Fruit fly (Drosophila melanogaster) whole organism, embryonic: ENCODE data around the gene RpL24-like.
A peak's percentile ranks its signal among the peaks of the same experiment; 100 is the strongest.

ENCODE experiments used
- Awh ChIP-seq: fragments of 200-800 bp; sonication (Bioruptor generic); IDR thresholded peaks from 2 replicates; pipeline ENCODE4, ENCODE4 v1.3.6; 2022; ENCODE audit warnings: missing biosample characterization, missing genetic modification characterization
- Bgb ChIP-seq: fragments of 200-800 bp; sonication (Bioruptor generic); IDR thresholded peaks from 2 replicates; pipeline ENCODE4 v1.3.6; 2022; ENCODE audit warnings: missing biosample characterization, missing genetic modification characterization; ENCODE audit not compliant: partially characterized antibody
- CG10267 ChIP-seq: fragments of 200-800 bp; sonication (Bioruptor generic); optimal IDR thresholded peaks from 2 replicates; lab custom pipeline; 2018; ENCODE audit warnings: missing biosample characterization, mild to moderate bottlenecking, missing genetic modification characterization, moderate library complexity
- CG11093 ChIP-seq: fragments of 200-800 bp; sonication (Bioruptor generic); IDR thresholded peaks from 3 replicates; pipeline ENCODE4 v1.3.6; 2022; ENCODE audit warnings: missing biosample characterization, missing genetic modification characterization
- CG11398 ChIP-seq: fragments of 200-800 bp; sonication (Bioruptor generic); optimal IDR thresholded peaks from 2 replicates; lab custom pipeline; 2016; ENCODE audit warnings: missing biosample characterization, missing genetic modification characterization
- CG12155 ChIP-seq: fragments of 200-800 bp; sonication (Bioruptor generic); optimal IDR thresholded peaks from 3 replicates; lab custom pipeline; 2016; ENCODE audit warnings: missing biosample characterization, missing genetic modification characterization
- CG12236 ChIP-seq: fragments of 200-800 bp; sonication (Bioruptor generic); optimal IDR thresholded peaks from 2 replicates; lab custom pipeline; 2016; ENCODE audit warnings: missing biosample characterization, missing genetic modification characterization
- CG12744 ChIP-seq: fragments of 200-800 bp; sonication (Bioruptor generic); optimal IDR thresholded peaks from 2 replicates; lab custom pipeline; 2016; ENCODE audit warnings: missing biosample characterization, missing genetic modification characterization
- CG14014 ChIP-seq: fragments of 200-800 bp; sonication (Bioruptor generic); IDR thresholded peaks from 2 replicates; pipeline ENCODE4 v1.3.6; 2022; ENCODE audit warnings: missing biosample characterization, missing genetic modification characterization
- CG14667 ChIP-seq: fragments of 200-800 bp; sonication (Bioruptor generic); IDR thresholded peaks from 2 replicates; pipeline ENCODE4 v1.3.6; 2022; ENCODE audit warnings: missing biosample characterization, missing genetic modification characterization
- CG15601 ChIP-seq: fragments of 200-800 bp; sonication (Bioruptor generic); optimal IDR thresholded peaks from 3 replicates; lab custom pipeline; 2019; ENCODE audit warnings: missing biosample characterization, mild to moderate bottlenecking, missing genetic modification characterization, moderate library complexity
- CG1647 ChIP-seq: fragments of 200-800 bp; sonication (Bioruptor generic); optimal IDR thresholded peaks from 3 replicates; lab custom pipeline; 2016; ENCODE audit warnings: missing biosample characterization, missing genetic modification characterization
- CG17612 ChIP-seq: fragments of 200-800 bp; sonication (Bioruptor generic); IDR thresholded peaks from 2 replicates; pipeline ENCODE4 v1.3.6; 2022; ENCODE audit warnings: missing biosample characterization, missing genetic modification characterization
- CG18011 ChIP-seq: fragments of 200-800 bp; sonication (Bioruptor generic); optimal IDR thresholded peaks from 2 replicates; lab custom pipeline; 2017; ENCODE audit warnings: missing biosample characterization, missing genetic modification characterization, mild to moderate bottlenecking, moderate library complexity, missing genotype
- CG18599 ChIP-seq: fragments of 200-800 bp; sonication (Bioruptor generic); optimal IDR thresholded peaks from 3 replicates; lab custom pipeline; 2017; ENCODE audit warnings: missing biosample characterization, missing genetic modification characterization, mild to moderate bottlenecking, moderate library complexity, missing genetic modification reagents
- CG2120 ChIP-seq: fragments of 200-800 bp; sonication (Bioruptor generic); optimal IDR thresholded peaks from 3 replicates; lab custom pipeline; 2016; ENCODE audit warnings: missing biosample characterization, missing genetic modification characterization
- CG2875 ChIP-seq: fragments of 200-800 bp; sonication (Bioruptor generic); optimal IDR thresholded peaks from 2 replicates; lab custom pipeline; 2017; ENCODE audit warnings: missing biosample characterization, mild to moderate bottlenecking, missing genetic modification characterization, missing genetic modification reagents
- CG3163 ChIP-seq: fragments of 200-800 bp; sonication (Bioruptor generic); optimal IDR thresholded peaks from 3 replicates; lab custom pipeline; 2016; ENCODE audit warnings: missing biosample characterization, missing genetic modification characterization
- CG3407 ChIP-seq: fragments of 200-800 bp; sonication (Bioruptor generic); optimal IDR thresholded peaks from 2 replicates; lab custom pipeline; 2018; ENCODE audit warnings: missing biosample characterization, mild to moderate bottlenecking, missing genetic modification characterization
- CG4707 ChIP-seq: fragments of 200-800 bp; sonication (Bioruptor generic); optimal IDR thresholded peaks from 2 replicates; lab custom pipeline; 2018; ENCODE audit warnings: missing biosample characterization, mild to moderate bottlenecking, missing genetic modification characterization, moderate library complexity
- CG6791 ChIP-seq: fragments of 200-800 bp; sonication (Bioruptor generic); IDR thresholded peaks from 3 replicates; pipeline ENCODE4 v1.3.6; 2022; ENCODE audit warnings: missing biosample characterization, missing genetic modification characterization; ENCODE audit not compliant: partially characterized antibody
- CG8359 ChIP-seq: fragments of 200-800 bp; sonication (Bioruptor generic); optimal IDR thresholded peaks from 2 replicates; lab custom pipeline; 2017; ENCODE audit warnings: missing biosample characterization, mild to moderate bottlenecking, missing genetic modification characterization, borderline replicate concordance
- CG8478 ChIP-seq: fragments of >200 bp; optimal IDR thresholded peaks from 2 replicates; lab custom pipeline; 2018
- Ets65A ChIP-seq: fragments of 200-800 bp; sonication (Bioruptor generic); peaks from one replicate; lab custom pipeline; 2016; ENCODE audit warnings: missing biosample characterization, missing genetic modification characterization
- Hr78 ChIP-seq, 2 experiments: fragments of 200-800 bp in 1 of 2; fragments of >200 bp in 1 of 2; sonication (Bioruptor generic) in 1 of 2; optimal IDR thresholded peaks; 2 replicates each; lab custom pipeline; 2017 to 2019; ENCODE audit warnings: missing biosample characterization in 2 of 2, missing genetic modification characterization in 2 of 2, mild to moderate bottlenecking in 1 of 2, moderate library complexity in 1 of 2
- Kr ChIP-seq: fragments of 200-800 bp; sonication (Bioruptor generic); optimal IDR thresholded peaks from 2 replicates; lab custom pipeline; 2017; ENCODE audit warnings: missing biosample characterization, mild to moderate bottlenecking, missing genetic modification characterization
- Mes4 ChIP-seq: fragments of 200-800 bp; sonication (Bioruptor generic); optimal IDR thresholded peaks from 2 replicates; lab custom pipeline; 2016; ENCODE audit warnings: missing biosample characterization, missing genetic modification characterization
- Mrtf ChIP-seq: fragments of 200-800 bp; sonication (Bioruptor generic); IDR thresholded peaks from 3 replicates; pipeline ENCODE4 v1.3.6; 2022; ENCODE audit warnings: missing biosample characterization, missing genetic modification characterization
- NFAT ChIP-seq: fragments of 200-800 bp; sonication (Bioruptor generic); IDR thresholded peaks from 2 replicates; pipeline ENCODE4 v1.3.6; 2022; ENCODE audit warnings: missing biosample characterization, missing genetic modification characterization
- Sox100B ChIP-seq: fragments of 200-800 bp; sonication (Bioruptor generic); optimal IDR thresholded peaks from 3 replicates; lab custom pipeline; 2018; ENCODE audit warnings: missing biosample characterization, mild to moderate bottlenecking, missing genetic modification characterization
- Sry-β ChIP-seq: fragments of 200-800 bp; sonication (Bioruptor generic); optimal IDR thresholded peaks from 2 replicates; lab custom pipeline; 2018; ENCODE audit warnings: missing biosample characterization, mild to moderate bottlenecking, missing genetic modification characterization, moderate library complexity
- Stat92E ChIP-seq, 3 experiments: fragments of >200 bp in 2 of 3; fragments of 200-800 bp in 1 of 3; sonication (Bioruptor generic) in 1 of 3; optimal IDR thresholded peaks; 2 replicates each; lab custom pipeline; 2017 to 2019; ENCODE audit warnings: missing biosample characterization in 3 of 3, missing genetic modification characterization in 3 of 3, mild to moderate bottlenecking in 1 of 3, moderate library complexity in 1 of 3
- Tbp ChIP-seq: fragments of >200 bp; optimal IDR thresholded peaks from 2 replicates; lab custom pipeline; 2018; ENCODE audit warnings: missing biosample characterization, missing genetic modification characterization
- Usf ChIP-seq: fragments of 200-800 bp; sonication (Bioruptor generic); optimal IDR thresholded peaks from 2 replicates; lab custom pipeline; 2017; ENCODE audit warnings: missing genotype, missing biosample characterization, missing genetic modification characterization
- ase ChIP-seq: fragments of 200-800 bp; sonication (Bioruptor generic); IDR thresholded peaks from 3 replicates; pipeline ENCODE4 v1.3.6; 2022; ENCODE audit warnings: missing biosample characterization, missing genetic modification characterization
- bbx ChIP-seq: fragments of 200-800 bp; sonication (Bioruptor generic); IDR thresholded peaks from 2 replicates; pipeline ENCODE4 v1.3.6; 2022; ENCODE audit warnings: missing biosample characterization, missing genetic modification characterization; ENCODE audit not compliant: partially characterized antibody
- chinmo ChIP-seq: fragments of 200-800 bp; sonication (Bioruptor generic); IDR thresholded peaks from 4 replicates; pipeline ENCODE4 v1.3.6; 2022; ENCODE audit warnings: missing biosample characterization, missing genetic modification characterization; ENCODE audit not compliant: partially characterized antibody
- esg ChIP-seq: fragments of 200-800 bp; sonication (Bioruptor generic); conservative IDR thresholded peaks from 2 replicates; pipeline ENCODE4 v1.3.6; 2022; ENCODE audit warnings: missing biosample characterization, missing genetic modification characterization
- fu2 ChIP-seq: fragments of 200-800 bp; sonication (Bioruptor generic); optimal IDR thresholded peaks from 2 replicates; lab custom pipeline; 2016; ENCODE audit warnings: missing biosample characterization, missing genetic modification characterization
- ind ChIP-seq: fragments of 200-800 bp; sonication (Bioruptor generic); optimal IDR thresholded peaks from 3 replicates; lab custom pipeline; 2016; ENCODE audit warnings: missing biosample characterization, missing genetic modification characterization
- org-1 ChIP-seq: fragments of 200-800 bp; sonication (Bioruptor generic); optimal IDR thresholded peaks from 2 replicates; lab custom pipeline; 2017; ENCODE audit warnings: missing biosample characterization, missing genetic modification characterization
- run ChIP-seq: fragments of 200-800 bp; sonication (Bioruptor generic); optimal IDR thresholded peaks from 3 replicates; lab custom pipeline; 2018; ENCODE audit warnings: missing biosample characterization, mild to moderate bottlenecking, missing genetic modification characterization
- sima ChIP-seq: fragments of 200-800 bp; sonication (Bioruptor generic); optimal IDR thresholded peaks from 2 replicates; lab custom pipeline; 2016; ENCODE audit warnings: missing biosample characterization, missing genetic modification characterization
- slbo ChIP-seq: fragments of 200-800 bp; sonication (Bioruptor generic); IDR thresholded peaks from 2 replicates; pipeline ENCODE4 v1.3.6; 2022; ENCODE audit warnings: missing biosample characterization, missing genetic modification characterization
- so ChIP-seq: fragments of 200-800 bp; sonication (Bioruptor generic); IDR thresholded peaks from 3 replicates; pipeline ENCODE4 v1.3.6; 2022; ENCODE audit warnings: missing biosample characterization, missing genetic modification characterization
- tin ChIP-seq: fragments of 200-800 bp; sonication (Bioruptor generic); optimal IDR thresholded peaks from 3 replicates; lab custom pipeline; 2016; ENCODE audit warnings: missing biosample characterization, missing genetic modification characterization
- tio ChIP-seq: fragments of 200-800 bp; sonication (Bioruptor generic); optimal IDR thresholded peaks from 2 replicates; lab custom pipeline; 2017; ENCODE audit warnings: missing biosample characterization, missing genetic modification characterization, inconsistent platforms
- ttk ChIP-seq: fragments of 200-800 bp; sonication (Bioruptor generic); IDR thresholded peaks from 2 replicates; pipeline ENCODE4 v2.1.2; 2022; ENCODE audit warnings: missing biosample characterization, missing genetic modification characterization
- unc-4 ChIP-seq: fragments of 200-800 bp; sonication (Bioruptor generic); IDR thresholded peaks from 2 replicates; pipeline ENCODE4 v1.3.6; 2022; ENCODE audit warnings: missing biosample characterization, missing genetic modification characterization; ENCODE audit not compliant: partially characterized antibody
- yki ChIP-seq: fragments of >200 bp; optimal IDR thresholded peaks from 3 replicates; lab custom pipeline; 2018

Gene RpL24-like

DNA sequence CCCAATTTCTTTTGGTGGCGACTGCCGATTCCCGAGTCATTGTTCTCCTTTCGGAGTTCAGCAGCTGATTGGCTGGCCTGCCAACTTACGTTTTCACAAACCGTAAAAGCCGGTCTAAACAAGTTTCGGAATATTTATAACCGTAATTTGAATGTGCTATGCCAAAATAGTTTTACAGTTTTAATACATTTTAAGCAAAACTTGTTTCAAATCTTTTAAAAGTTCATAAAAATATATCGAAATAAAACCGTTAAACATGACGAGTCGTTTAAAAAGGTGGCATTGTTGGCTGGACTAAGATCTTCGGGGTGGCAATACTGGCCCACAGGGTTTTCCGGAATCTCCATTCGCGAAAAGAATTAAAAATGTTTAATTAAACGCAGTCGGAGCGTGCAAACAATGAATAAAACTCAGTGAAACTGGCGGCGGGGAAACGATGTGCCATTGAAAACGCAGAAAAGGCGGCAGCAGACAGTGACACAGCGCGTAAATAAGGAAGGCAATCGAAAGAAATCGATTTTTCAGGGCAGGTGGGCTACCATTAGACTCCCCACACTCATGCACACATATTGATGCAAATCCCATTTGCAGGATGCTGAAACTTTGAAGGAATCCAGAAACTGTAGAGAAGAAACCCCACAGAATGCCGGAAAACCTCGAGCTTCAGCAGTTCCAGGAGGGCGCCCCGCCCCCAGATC lies 4.3 kb upstream of the RpL24-like start, which contains the start of the genes Exd2 and CG5281 (continued):
- TF ChIP-seq run (tag; lab: Kevin White, UChicago), result no peak
- peak; percentile 43 for TF ChIP-seq CG12236 (GFP tag; lab: Kevin White, UChicago)
- no peak for TF ChIP-seq ase
- no peak for TF ChIP-seq CG8359 (GFP tag; lab: Kevin White, UChicago)
- no peak; the same call in 2 of the 3 replicates for TF ChIP-seq so (GFP tag; lab: Robert Waterston, UW)
- TF ChIP-seq yki (lab: Kevin White, UChicago), result no peak
- TF ChIP-seq CG17612 (GFP tag; lab: Robert Waterston, UW), result no peak
- peak; percentile 55 for TF ChIP-seq CG12155 (GFP tag; lab: Kevin White, UChicago)
- peak; percentile 70 for TF ChIP-seq CG2120 (GFP tag; lab: Kevin White, UChicago)
- no peak for TF ChIP-seq CG8478
- TF ChIP-seq ind (GFP tag; lab: Kevin White, UChicago), result peak; percentile 28
- peak; percentile 46 for TF ChIP-seq Mes4
- peak; percentile 64 for TF ChIP-seq CG10267 (tag; lab: Kevin White, UChicago)
- 0 out of 2 replicates have a peak, but pooled peaks have one; percentile 9 for TF ChIP-seq Bgb
- no peak for TF ChIP-seq Hr78 (GFP tag; optimal IDR thresholded peaks at IDR 0.05; lab: Kevin White, UChicago)
- no peak for TF ChIP-seq sima (GFP tag; lab: Kevin White, UChicago)
- TF ChIP-seq bbx (GFP tag; lab: Robert Waterston, UW), result no peak
- TF ChIP-seq esg (GFP tag; lab: Robert Waterston, UW), result no peak
- TF ChIP-seq Awh (GFP tag; lab: Robert Waterston, UW), result peak; percentile 34; the same call in 1 of the 2 replicates
- no peak for TF ChIP-seq NFAT (GFP tag; lab: Robert Waterston, UW)
- no peak for TF ChIP-seq Mrtf (GFP tag; lab: Robert Waterston, UW)
- no peak for TF ChIP-seq tio (GFP tag; lab: Kevin White, UChicago)
- TF ChIP-seq CG3407 (GFP tag; lab: Kevin White, UChicago), result peak; percentile 49
- TF ChIP-seq CG18599 (GFP tag; lab: Kevin White, UChicago), result no peak
- no peak for TF ChIP-seq CG11398
- TF ChIP-seq tin (GFP tag; lab: Kevin White, UChicago), result peak; percentile 59
- no peak for TF ChIP-seq unc-4 (GFP tag; lab: Robert Waterston, UW)
- peak; percentile 52 for TF ChIP-seq CG15601 (tag; lab: Kevin White, UChicago)
- no peak for TF ChIP-seq CG14014 (GFP tag; lab: Robert Waterston, UW)
- peak; percentile 41; the same call in 1 of the 2 replicates for TF ChIP-seq slbo (GFP tag; lab: Robert Waterston, UW)
- peak; percentile 96 for TF ChIP-seq Ets65A (GFP tag; lab: Kevin White, UChicago)
- TF ChIP-seq chinmo (GFP tag; lab: Robert Waterston, UW), result no peak
- TF ChIP-seq CG1647 (GFP tag; lab: Kevin White, UChicago), result peak; percentile 46
- no peak for TF ChIP-seq Sox100B (GFP tag; lab: Kevin White, UChicago)
- no peak for TF ChIP-seq Tbp (GFP tag; lab: Kevin White, UChicago)
- no peak for TF ChIP-seq Sry-β (GFP tag; lab: Kevin White, UChicago)
- TF ChIP-seq CG14667 (GFP tag; lab: Robert Waterston, UW), result no peak
- TF ChIP-seq CG6791 (GFP tag; lab: Robert Waterston, UW), result no peak
- TF ChIP-seq org-1 (GFP tag; lab: Kevin White, UChicago), result no peak
- TF ChIP-seq ttk (GFP tag; lab: Robert Waterston, UW), result no peak
- peak; percentile 43 for TF ChIP-seq CG18011 (GFP tag; lab: Kevin White, UChicago)
- peak; percentile 25 for TF ChIP-seq CG3163
- no peak for TF ChIP-seq CG11093 (GFP tag; lab: Robert Waterston, UW)
- TF ChIP-seq Kr (GFP tag; lab: Kevin White, UChicago), result no peak
- TF ChIP-seq fu2 (GFP tag; lab: Kevin White, UChicago), result peak; percentile 1
- TF ChIP-seq CG4707 (GFP tag; lab: Kevin White, UChicago), result peak; percentile 11
- no peak for TF ChIP-seq Stat92E (GFP tag; optimal IDR thresholded peaks at IDR 0.05; lab: Kevin White, UChicago)
- TF ChIP-seq CG12744 (GFP tag; lab: Kevin White, UChicago), result peak; percentile 20
- no peak for TF ChIP-seq CG2875
- TF ChIP-seq Usf (GFP tag; lab: Kevin White, UChicago), result no peak
